Worm (Caenorhabditis elegans): ENCODE data around the gene let-721.

Gene let-721

DNA sequence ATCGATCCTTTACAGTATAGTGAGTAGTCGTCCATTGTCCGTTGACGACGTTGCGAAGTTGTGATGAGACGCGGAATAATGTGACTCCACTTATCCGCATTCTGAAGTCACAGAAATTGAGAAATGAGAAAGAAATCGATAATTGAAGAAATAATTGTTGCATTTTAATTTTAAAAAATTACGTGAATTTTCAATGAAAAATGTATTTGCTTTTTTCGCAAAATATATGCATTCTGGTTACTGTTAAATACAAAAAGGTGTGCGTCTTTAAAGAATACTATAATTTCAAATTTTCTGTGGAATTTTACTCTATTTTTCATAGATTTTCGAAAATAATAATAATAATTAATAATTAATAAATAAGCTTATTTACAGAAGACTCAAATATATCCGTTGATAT, at the start of gene let-721:
TSS of gene let-721 (minus strand) at position 101 of the 400 bp plus-strand sequence.
- TF ChIP-seq unc-62 (GFP tag; optimal IDR thresholded peaks at IDR 0.05) = no peak

DNA sequence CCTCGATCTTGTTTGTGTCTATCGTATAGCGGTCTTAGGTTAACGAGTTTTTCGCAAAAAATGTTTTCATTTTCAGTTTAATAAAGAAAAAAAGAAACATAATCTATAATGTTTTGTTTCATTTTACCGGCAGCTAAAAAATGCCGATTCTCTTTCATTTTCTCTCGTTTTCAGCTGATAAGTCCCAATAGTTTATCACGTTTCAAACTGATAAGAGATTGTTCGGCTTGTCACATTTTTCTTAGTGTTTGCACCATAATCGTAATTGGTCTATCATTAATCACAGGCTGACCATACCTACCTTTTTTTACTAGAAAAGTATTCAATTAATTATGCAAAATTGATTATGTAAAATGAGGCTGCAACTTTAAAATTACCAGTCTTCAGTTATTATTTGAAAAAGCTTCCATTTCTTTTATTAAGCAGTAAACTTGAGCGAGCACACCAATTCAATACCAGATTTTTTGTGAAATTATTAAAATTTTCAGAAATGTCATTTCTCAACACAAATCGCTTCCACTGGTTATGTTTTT, 48.5 kb upstream of the let-721 start, which contains the start of gene F23F12.13:
TSS of gene F23F12.13 (plus strand) at position 483 of the 533 bp plus-strand sequence.
- TF ChIP-seq unc-62 (GFP tag; optimal IDR thresholded peaks at IDR 0.05) = no peak

DNA sequence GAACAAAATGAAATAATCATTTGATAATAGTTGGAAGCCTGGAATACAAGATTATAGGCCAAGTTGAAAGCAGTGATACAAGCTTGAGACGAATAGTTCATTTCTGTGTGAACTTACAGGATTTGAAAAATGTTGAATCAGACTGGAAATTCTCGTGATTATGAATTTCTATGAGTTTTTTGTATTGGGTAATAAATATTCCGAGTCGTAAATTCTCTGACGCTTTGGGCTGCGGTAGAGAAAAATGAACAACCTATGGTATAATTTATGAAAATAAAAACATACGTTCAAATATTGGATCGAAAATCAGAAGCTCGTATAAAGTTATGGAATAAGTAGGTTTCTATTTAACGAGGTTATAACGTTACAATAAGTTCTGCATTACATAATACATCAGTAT, 46.1 kb upstream of the let-721 start, which contains the start of gene srb-11:
TSS of gene srb-11 (minus strand) at position 101 of the 400 bp plus-strand sequence.
- no peak for TF ChIP-seq unc-62 (GFP tag; optimal IDR thresholded peaks at IDR 0.05)

DNA sequence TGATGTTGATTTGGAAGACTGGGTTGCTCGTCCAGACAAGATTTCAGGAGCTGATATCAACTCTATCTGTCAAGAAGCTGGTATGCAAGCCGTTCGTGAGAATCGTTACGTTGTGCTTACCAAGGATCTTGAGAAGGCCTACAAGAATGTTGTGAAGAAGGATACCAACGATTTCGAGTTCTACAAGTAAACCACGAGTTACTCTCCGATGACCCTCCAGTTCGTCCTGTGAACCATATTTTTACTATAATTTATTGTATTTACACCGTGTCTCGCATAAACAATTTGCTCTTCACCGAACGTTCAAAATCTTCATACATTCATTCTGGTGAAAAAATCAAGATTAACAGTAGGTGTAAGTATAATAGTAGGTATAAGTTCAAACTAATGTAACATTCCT, 44.3 kb upstream of the let-721 start:
- no peak for TF ChIP-seq unc-62 (GFP tag; optimal IDR thresholded peaks at IDR 0.05)

DNA sequence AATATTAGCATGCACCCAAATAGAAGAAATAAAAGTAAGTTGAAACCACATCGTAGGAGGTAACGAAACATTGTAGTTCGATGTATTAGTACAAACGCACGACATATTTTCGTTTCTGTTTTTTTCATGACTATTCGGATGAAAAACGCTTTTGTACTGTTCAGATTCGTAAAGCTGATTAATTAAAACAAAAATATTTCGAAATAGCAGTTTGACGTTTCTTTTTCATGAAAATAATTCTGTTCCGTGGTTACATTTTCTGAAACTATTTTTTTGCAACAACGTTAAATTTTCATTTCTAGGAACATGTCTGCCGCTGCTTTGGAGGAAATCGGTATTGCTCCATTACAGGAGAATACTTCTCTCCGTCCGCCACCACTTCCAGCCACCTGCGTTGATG, 42.8 kb upstream of the let-721 start, which contains the start of gene rpt-3:
TSS of gene rpt-3 (plus strand) at position 301 of the 400 bp plus-strand sequence.
- TF ChIP-seq unc-62 (GFP tag; optimal IDR thresholded peaks at IDR 0.05) = no peak

DNA sequence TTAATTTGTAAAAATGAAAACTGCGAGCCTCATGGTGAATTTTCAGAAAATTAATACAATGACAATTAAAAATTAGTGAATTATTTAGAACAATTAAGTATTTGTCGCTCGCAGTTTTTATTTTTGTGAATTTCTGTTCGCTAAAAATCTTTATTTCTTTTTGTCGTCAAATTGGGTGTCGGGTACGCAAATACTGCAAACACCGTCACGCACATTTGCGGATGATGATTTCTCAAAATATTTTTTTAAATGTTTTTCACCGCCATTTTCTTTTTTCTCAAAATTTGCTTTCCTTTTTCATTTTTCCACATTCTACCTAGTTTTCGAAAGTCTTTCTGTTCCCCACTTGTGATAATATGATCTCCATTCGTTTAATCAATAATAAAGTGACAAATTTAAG, 42.2 kb upstream of the let-721 start:
- TF ChIP-seq unc-62 (GFP tag; optimal IDR thresholded peaks at IDR 0.05) = no peak

DNA sequence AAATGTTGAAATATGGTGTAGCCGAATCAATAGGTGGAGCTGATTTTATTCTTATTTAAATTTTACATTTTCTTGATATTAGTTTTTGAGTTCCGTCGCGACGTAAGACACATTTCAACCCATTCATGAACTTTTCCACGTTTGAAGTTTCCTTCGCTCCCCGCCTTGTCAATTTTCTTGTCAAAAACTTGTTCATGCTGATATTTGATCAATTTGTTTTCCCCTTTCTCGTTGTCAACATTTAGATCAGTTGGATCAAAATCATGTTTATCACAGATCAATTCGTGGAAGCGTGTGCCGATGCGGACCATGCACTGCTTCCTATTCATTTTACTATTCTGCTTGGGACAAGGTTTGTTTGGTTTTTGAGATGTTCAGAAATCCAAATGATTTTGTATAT, 36.2 kb upstream of the let-721 start, which contains the start of gene chtb-2:
TSS of gene chtb-2 (plus strand) at position 301 of the 400 bp plus-strand sequence.
- no peak for TF ChIP-seq unc-62 (GFP tag; optimal IDR thresholded peaks at IDR 0.05)

DNA sequence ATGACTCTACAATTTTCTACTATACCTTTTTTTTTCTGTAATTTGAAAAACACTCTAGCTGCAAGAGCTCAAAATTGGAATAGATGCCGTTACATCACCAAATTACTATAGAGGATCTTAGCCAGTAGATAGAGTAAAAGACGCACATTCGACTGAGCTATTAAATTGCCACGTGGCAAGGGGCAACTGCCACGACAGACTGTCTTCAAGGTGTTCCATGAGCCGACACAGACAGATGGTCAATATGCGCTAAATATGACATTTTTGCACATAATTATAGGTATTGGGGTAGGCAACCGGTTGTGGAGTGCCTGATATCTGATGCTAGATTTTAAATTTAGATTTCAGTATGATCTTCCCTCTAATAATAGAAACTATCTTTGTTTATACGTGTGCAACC, 32.7 kb upstream of the let-721 start:
- TF ChIP-seq unc-62 (GFP tag; optimal IDR thresholded peaks at IDR 0.05) = no peak

DNA sequence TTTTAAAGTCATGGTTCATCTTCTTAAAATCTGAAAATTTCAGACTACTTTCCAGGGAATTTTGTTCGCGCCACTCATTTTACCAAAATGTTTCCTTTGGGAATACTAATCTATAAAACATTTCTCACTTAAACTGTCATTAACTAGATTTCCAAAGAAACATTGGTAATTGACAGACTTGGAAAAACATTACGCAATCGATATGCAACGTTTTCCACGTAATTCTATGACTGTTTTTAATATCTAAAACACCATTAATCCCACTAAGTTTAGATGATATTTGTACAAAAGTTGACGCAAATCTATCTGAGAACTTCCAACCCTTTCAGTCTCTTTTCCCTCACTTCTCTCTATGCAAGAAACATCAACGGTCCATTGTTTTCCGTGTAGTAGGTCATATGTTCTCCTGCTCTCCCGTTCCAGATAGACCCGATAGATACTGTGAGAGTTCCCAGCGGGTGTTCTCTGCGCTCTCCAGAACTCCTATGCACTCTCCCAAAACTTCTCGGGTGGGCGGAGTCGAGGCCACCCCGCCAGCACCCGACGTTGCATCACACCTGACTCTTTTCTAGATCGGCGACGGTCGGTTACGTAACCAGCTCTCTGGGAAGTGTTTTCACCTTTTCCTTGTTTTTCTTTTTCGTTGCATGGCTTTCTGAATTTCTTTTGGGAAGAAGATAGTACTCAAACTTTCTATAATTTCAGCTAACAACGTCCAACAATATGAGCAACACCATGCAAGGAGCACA, 31.7 kb upstream of the let-721 start, which contains the start of gene zip-8:
TSS of gene zip-8 (plus strand) at position 700 of the 749 bp plus-strand sequence.
- TF ChIP-seq unc-62 (GFP tag; optimal IDR thresholded peaks at IDR 0.05) = no peak

DNA sequence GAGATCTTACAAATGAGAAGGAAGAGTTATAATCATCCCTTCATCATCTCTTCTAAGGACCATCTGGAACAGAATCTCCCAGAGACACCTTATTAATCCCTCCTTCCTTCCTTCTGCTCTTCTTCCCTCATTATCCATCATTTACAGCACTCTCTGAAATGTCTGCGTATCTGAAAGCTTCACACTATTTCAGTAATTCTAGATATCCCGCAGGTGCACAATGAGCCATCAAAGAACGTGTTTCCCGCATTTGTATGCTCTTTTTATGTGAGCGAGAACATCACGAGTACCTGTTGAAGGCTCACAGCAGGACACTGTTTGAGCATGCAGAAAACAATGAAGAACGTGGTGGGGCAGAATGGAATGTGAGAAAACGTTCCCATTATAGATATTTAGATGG, 29.7 kb upstream of the let-721 start:
- TF ChIP-seq unc-62 (GFP tag; optimal IDR thresholded peaks at IDR 0.05) = no peak

DNA sequence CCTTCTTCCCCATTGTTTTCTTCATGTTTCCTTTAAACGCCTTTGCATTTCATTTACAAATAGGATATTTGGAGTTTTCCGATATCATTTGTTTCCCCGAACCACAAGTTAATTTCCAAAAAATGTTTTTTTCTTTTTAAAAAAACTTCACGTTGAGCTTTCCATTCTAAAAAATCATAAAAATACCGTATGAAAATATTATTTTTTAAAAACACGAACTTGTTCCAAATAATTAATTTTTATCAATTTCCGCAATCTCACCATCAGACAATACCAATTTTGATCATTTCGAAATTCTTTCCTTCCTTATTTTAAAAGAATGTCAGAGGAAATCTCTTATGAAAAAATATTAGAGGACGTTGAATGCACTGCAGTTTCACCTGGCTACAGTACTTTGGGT, 24.7 kb upstream of the let-721 start, which contains the start of gene wht-6:
TSS of gene wht-6 (plus strand) at position 301 of the 400 bp plus-strand sequence.
- TF ChIP-seq unc-62 (GFP tag; optimal IDR thresholded peaks at IDR 0.05) = no peak

DNA sequence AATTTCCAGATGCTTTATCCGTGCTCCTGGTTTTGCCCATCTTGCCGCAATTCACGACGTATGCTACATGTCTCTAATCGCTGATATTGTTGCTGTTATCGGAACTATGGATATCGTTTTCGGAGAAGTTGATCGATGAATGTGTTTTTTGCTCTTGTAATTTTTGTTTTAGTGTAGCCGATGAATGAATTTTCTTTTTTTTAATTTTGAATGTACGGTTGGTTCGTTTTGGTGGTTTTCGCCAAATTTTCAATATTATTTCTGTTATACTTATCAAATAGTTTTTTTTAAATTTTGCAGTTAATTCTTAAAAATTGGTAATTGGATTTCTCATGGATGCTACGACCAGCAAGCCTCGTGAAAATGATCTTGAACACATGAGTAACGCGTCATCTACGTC, 20.3 kb upstream of the let-721 start, which contains the start of gene T26A5.2:
TSS of gene T26A5.2 (plus strand) at position 301 of the 400 bp plus-strand sequence.
- TF ChIP-seq unc-62 (GFP tag; optimal IDR thresholded peaks at IDR 0.05) = no peak

DNA sequence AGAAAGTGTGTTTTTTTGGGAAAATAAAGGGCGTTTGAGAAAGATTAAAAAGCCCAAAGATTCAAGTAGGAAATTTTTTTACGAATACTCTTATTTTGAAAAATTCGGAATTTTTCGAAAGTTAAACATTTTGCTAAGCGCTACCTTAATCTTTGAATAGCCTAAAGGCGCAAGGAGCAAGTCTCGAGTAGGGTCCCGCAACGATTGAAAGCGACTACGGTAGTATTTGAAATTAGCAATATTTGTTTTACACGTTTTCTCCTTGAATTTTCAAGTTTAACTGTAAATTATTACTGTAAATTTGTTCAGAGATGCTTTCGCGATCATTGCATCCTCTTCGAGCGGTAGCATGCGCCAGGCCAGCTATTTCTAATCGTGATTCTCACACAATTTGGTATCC, 18.2 kb upstream of the let-721 start, which contains the start of gene nduf-2.2:
TSS of gene nduf-2.2 (plus strand) at position 310 of the 400 bp plus-strand sequence.
- TF ChIP-seq unc-62 (GFP tag; optimal IDR thresholded peaks at IDR 0.05) = no peak

DNA sequence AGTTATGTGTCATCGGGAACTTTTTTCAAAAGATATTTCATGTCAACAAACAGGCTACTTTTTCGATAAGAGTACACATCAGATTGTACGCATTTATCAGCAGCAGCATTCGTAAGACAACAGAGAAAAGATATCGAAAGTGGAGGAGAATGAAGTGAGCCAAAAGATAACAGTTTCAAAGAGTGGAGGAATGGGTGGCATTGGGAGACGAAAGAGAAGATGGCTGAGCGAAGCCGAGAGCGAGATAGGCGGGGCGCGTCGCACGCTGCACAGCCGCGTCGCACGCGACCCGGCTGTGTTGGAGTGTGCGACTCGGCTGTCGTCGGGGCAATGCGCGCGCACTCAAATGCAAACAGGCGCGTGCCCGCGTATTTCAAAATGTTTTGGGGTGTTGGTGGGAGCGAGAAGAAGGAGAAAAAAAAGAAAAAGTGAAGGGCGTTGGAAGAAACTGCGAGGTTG, 17.4 kb upstream of the let-721 start:
- TF ChIP-seq unc-62 (GFP tag; optimal IDR thresholded peaks at IDR 0.05) = no peak

DNA sequence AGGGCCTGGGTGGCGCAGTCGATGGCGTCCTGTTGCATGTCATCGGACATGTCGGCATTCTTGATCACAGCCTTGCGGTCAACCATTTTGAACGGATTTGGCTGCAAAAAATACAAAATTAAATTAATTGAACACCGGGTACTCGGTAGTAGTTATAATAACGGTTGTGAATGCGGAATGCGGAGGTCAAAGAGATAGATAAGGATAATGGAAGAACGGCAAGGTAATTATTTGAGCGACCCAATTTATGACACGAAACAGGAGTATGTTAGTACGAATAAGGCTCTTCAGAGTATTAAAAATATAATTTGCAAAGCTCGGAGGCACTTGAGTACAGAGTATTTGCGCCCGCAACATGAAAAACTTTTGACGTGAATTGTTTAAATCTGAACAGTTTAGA, 17.0 kb upstream of the let-721 start, which contains the start of gene dlc-1:
TSS of gene dlc-1 (minus strand) at position 101 of the 400 bp plus-strand sequence.
- no peak for TF ChIP-seq unc-62 (GFP tag; optimal IDR thresholded peaks at IDR 0.05)

DNA sequence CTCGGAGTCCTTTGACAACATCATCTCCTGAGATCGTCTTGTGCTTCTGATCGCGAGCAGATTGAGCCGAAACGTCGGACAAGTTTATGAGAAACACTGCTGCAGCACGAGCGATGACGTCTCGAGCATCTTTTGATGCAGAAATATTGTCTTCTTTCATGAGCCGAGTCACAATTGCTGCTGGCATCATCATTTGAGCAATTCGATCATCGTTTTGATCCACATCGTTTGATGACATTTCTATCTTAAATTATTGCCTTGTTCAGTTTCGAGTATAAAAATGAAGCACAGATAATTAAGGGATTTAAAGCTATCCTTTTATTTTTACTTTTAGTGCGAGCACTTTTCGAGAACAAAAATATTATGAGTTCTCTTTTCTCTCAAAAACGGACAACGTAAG, 15.9 kb upstream of the let-721 start, which contains the start of gene T26A5.8:
TSS of gene T26A5.8 (minus strand) at position 247 of the 400 bp plus-strand sequence.
- TF ChIP-seq unc-62 (GFP tag; optimal IDR thresholded peaks at IDR 0.05) = no peak
